Worm (Caenorhabditis elegans): ENCODE results near the gene B0524.3.

Gene B0524.3

ce11 chrIII:1921136-1921680 is 33.8 kb downstream of the B0524.3 start (continued):
- no peak for TF ChIP-seq ceh-40 (GFP tag; IDR thresholded peaks at IDR 0.05)
- peak; percentile 92 for TF ChIP-seq F22D6.2 (tag; optimal IDR thresholded peaks at IDR 0.05)
- TF ChIP-seq sea-2 (GFP tag; IDR thresholded peaks at IDR 0.05): 0 out of 2 replicates have a peak, but pooled peaks have one; percentile 42
- TF ChIP-seq ZK185.1 (tag; optimal IDR thresholded peaks at IDR 0.05; ENCODE audit: poor library complexity, severe bottlenecking): no peak
- no peak for TF ChIP-seq xnd-1 (tag; optimal IDR thresholded peaks at IDR 0.05)

ce11 chrIII:1922081-1922480 is 34.6 kb downstream of the B0524.3 start:
- no peak for TF ChIP-seq hrde-1 (tag; optimal IDR thresholded peaks at IDR 0.05; ENCODE audit: borderline replicate concordance)
- TF ChIP-seq lin-35 (GFP tag; optimal IDR thresholded peaks at IDR 0.05): no peak
- no peak for TF ChIP-seq C06A6.2 (GFP tag; conservative IDR thresholded peaks at IDR 0.05)
- no peak for TF ChIP-seq hlh-26 (GFP tag; conservative IDR thresholded peaks at IDR 0.05)
- TF ChIP-seq nfya-1 (tag; optimal IDR thresholded peaks at IDR 0.05; ENCODE audit: borderline replicate concordance, insufficient read depth): no peak
- TF ChIP-seq K12H6.12 (tag; optimal IDR thresholded peaks at IDR 0.05): no peak
- no peak for TF ChIP-seq Y95B8A.8 (GFP tag; IDR thresholded peaks at IDR 0.05)
- TF ChIP-seq Y53F4B.3 (GFP tag; IDR thresholded peaks at IDR 0.05): no peak
- no peak for TF ChIP-seq attf-5 (GFP tag; optimal IDR thresholded peaks at IDR 0.05)
- TF ChIP-seq ceh-79 (tag; optimal IDR thresholded peaks at IDR 0.05): no peak
- TF ChIP-seq ceh-100 (GFP tag; IDR thresholded peaks at IDR 0.05): no peak
- TF ChIP-seq atf-7 (tag; optimal IDR thresholded peaks at IDR 0.05): no peak
- TF ChIP-seq Y56A3A.18 (GFP tag; IDR thresholded peaks at IDR 0.05): no peak
- no peak for TF ChIP-seq ceh-58 (GFP tag; IDR thresholded peaks at IDR 0.05)

ce11 chrIII:1922516-1922915 is 35.1 kb downstream of the B0524.3 start:
- TF ChIP-seq egrh-3 (GFP tag; IDR thresholded peaks at IDR 0.05): no peak
- TF ChIP-seq snpc-1.3 (tag; optimal IDR thresholded peaks at IDR 0.05; ENCODE audit: insufficient read depth): no peak
- no peak for TF ChIP-seq dox-1 (GFP tag; IDR thresholded peaks at IDR 0.05)
- no peak for TF ChIP-seq pha-4 (tag; optimal IDR thresholded peaks at IDR 0.05)
- no peak for TF ChIP-seq C06A6.2 (GFP tag; conservative IDR thresholded peaks at IDR 0.05)
- no peak for TF ChIP-seq cebp-2 (GFP tag; IDR thresholded peaks at IDR 0.05)
- TF ChIP-seq unc-62 (GFP tag; optimal IDR thresholded peaks at IDR 0.05): no peak
- no peak for TF ChIP-seq F39B2.1 (GFP tag; IDR thresholded peaks at IDR 0.05)
- TF ChIP-seq mes-4 (tag; optimal IDR thresholded peaks at IDR 0.05): no peak
- TF ChIP-seq F23B12.7 (tag; optimal IDR thresholded peaks at IDR 0.05; ENCODE audit: insufficient read depth): no peak
- no peak for TF ChIP-seq gei-17 (GFP tag; optimal IDR thresholded peaks at IDR 0.05)
- TF ChIP-seq aptf-3 (GFP tag; IDR thresholded peaks at IDR 0.05): no peak
- TF ChIP-seq ztf-26 (tag; optimal IDR thresholded peaks at IDR 0.05): no peak
- no peak for TF ChIP-seq ceh-100 (GFP tag; IDR thresholded peaks at IDR 0.05)
- TF ChIP-seq sea-2 (GFP tag; IDR thresholded peaks at IDR 0.05): no peak
- no peak for TF ChIP-seq ztf-6 (GFP tag; IDR thresholded peaks at IDR 0.05)
- no peak for TF ChIP-seq repo-1 (tag; optimal IDR thresholded peaks at IDR 0.05)
